Worm (Caenorhabditis elegans): ENCODE measurements around the gene fat-1.

Gene fat-1

ce11 chrIV:13353143-13353773 is 37.8 kb downstream of the fat-1 start, which contains the start of the genes rec-8 and mex-5:
Gene rec-8, minus strand, starts transcription at chrIV:13353193.
Gene mex-5, plus strand, starts transcription at chrIV:13353723.
- TF ChIP-seq nhr-12 (tag; optimal IDR thresholded peaks at IDR 0.05) (no peak), lin-39 (tag; optimal IDR thresholded peaks at IDR 0.05) (no peak), ztf-11 (tag; optimal IDR thresholded peaks at IDR 0.05) (no peak), fos-1 (tag; optimal IDR thresholded peaks at IDR 0.05) (no peak), nhr-23 (tag; optimal IDR thresholded peaks at IDR 0.05) (no peak), snpc-4 (tag; optimal IDR thresholded peaks at IDR 0.05) (no peak), ama-1 (optimal IDR thresholded peaks at IDR 0.05) (no peak), unc-62 (GFP tag; optimal IDR thresholded peaks at IDR 0.05) (no peak)

- TF ChIP-seq nhr-129 (tag; optimal IDR thresholded peaks at IDR 0.05) (no peak), unc-39 (tag; optimal IDR thresholded peaks at IDR 0.05) (no peak), ceh-16 (tag; optimal IDR thresholded peaks at IDR 0.05) (no peak), nhr-10 (tag; optimal IDR thresholded peaks at IDR 0.05) (no peak), fos-1 (tag; optimal IDR thresholded peaks at IDR 0.05) (no peak), elt-1 (tag; optimal IDR thresholded peaks at IDR 0.05) (no peak)
Measured at ce11 chrIV:13354044-13354443, 38.6 kb downstream of the fat-1 start.

ce11 chrIV:13356005-13356404 is 40.6 kb downstream of the fat-1 start:
- TF ChIP-seq mab-5 (tag; optimal IDR thresholded peaks at IDR 0.05) (no peak), nhr-11 (tag; optimal IDR thresholded peaks at IDR 0.05) (no peak), nhr-25 (tag; optimal IDR thresholded peaks at IDR 0.05) (no peak), ztf-11 (tag; optimal IDR thresholded peaks at IDR 0.05) (no peak), sem-4 (tag; optimal IDR thresholded peaks at IDR 0.05) (no peak), nhr-6 (tag; optimal IDR thresholded peaks at IDR 0.05) (no peak), ama-1 (optimal IDR thresholded peaks at IDR 0.05) (no peak), lin-39 (tag; optimal IDR thresholded peaks at IDR 0.05) (no peak), dmd-4 (tag; optimal IDR thresholded peaks at IDR 0.05) (no peak), F13H6.1 (tag; optimal IDR thresholded peaks at IDR 0.05) (no peak), mdl-1 (tag; optimal IDR thresholded peaks at IDR 0.05) (no peak), lin-11 (tag; optimal IDR thresholded peaks at IDR 0.05) (no peak), unc-39 (tag; optimal IDR thresholded peaks at IDR 0.05) (no peak), nhr-12 (tag; optimal IDR thresholded peaks at IDR 0.05) (no peak), zag-1 (tag; optimal IDR thresholded peaks at IDR 0.05) (no peak), elt-3 (tag; optimal IDR thresholded peaks at IDR 0.05) (no peak), sma-3 (GFP tag; optimal IDR thresholded peaks at IDR 0.05) (no peak), unc-62 (GFP tag; optimal IDR thresholded peaks at IDR 0.05) (no peak), lin-13 (GFP tag; optimal IDR thresholded peaks at IDR 0.05) (no peak), skn-1 (tag; optimal IDR thresholded peaks at IDR 0.05) (no peak)

ce11 chrIV:13358488-13358887 is 43.0 kb downstream of the fat-1 start, which contains the start of gene W02A2.8:
Gene W02A2.8, minus strand, starts transcription at chrIV:13358588.
- TF ChIP-seq egl-27 (tag; optimal IDR thresholded peaks at IDR 0.05): no peak
- TF ChIP-seq elt-1 (tag; optimal IDR thresholded peaks at IDR 0.05): no peak
- no peak for TF ChIP-seq ztf-11 (tag; optimal IDR thresholded peaks at IDR 0.05)
- TF ChIP-seq ama-1 (optimal IDR thresholded peaks at IDR 0.05): no peak
- no peak for TF ChIP-seq unc-62 (GFP tag; optimal IDR thresholded peaks at IDR 0.05)
- TF ChIP-seq nhr-11 (tag; optimal IDR thresholded peaks at IDR 0.05): no peak
- no peak for TF ChIP-seq ceh-16 (tag; optimal IDR thresholded peaks at IDR 0.05)
- TF ChIP-seq Y55F3AM.14 (GFP tag; optimal IDR thresholded peaks at IDR 0.05): no peak
- no peak for TF ChIP-seq R02D3.7 (tag; optimal IDR thresholded peaks at IDR 0.05)
- TF ChIP-seq unc-55 (GFP tag; optimal IDR thresholded peaks at IDR 0.05): no peak
- TF ChIP-seq zag-1 (tag; optimal IDR thresholded peaks at IDR 0.05): no peak
- TF ChIP-seq gmeb-1 (tag; optimal IDR thresholded peaks at IDR 0.05): no peak

ce11 chrIV:13360144-13360543 is 44.7 kb downstream of the fat-1 start, which contains the start of gene Y62E10A.3:
Gene Y62E10A.3, minus strand, starts transcription at chrIV:13360244.
- no peak for TF ChIP-seq nhr-21 (tag; optimal IDR thresholded peaks at IDR 0.05)

- no peak for TF ChIP-seq nhr-25 (tag; optimal IDR thresholded peaks at IDR 0.05)
- TF ChIP-seq unc-39 (tag; optimal IDR thresholded peaks at IDR 0.05): no peak
- no peak for TF ChIP-seq Y55F3AM.14 (GFP tag; optimal IDR thresholded peaks at IDR 0.05)
- TF ChIP-seq lin-39 (tag; optimal IDR thresholded peaks at IDR 0.05): no peak
- no peak for TF ChIP-seq nhr-23 (tag; optimal IDR thresholded peaks at IDR 0.05)
- no peak for TF ChIP-seq elt-3 (tag; optimal IDR thresholded peaks at IDR 0.05)
- no peak for TF ChIP-seq nhr-11 (tag; optimal IDR thresholded peaks at IDR 0.05)
- TF ChIP-seq nhr-6 (tag; optimal IDR thresholded peaks at IDR 0.05): no peak
- no peak for TF ChIP-seq mab-5 (tag; optimal IDR thresholded peaks at IDR 0.05)
- no peak for TF ChIP-seq lin-13 (GFP tag; optimal IDR thresholded peaks at IDR 0.05)
- no peak for TF ChIP-seq unc-62 (GFP tag; optimal IDR thresholded peaks at IDR 0.05)
Measured at ce11 chrIV:13364869-13365268, 49.4 kb downstream of the fat-1 start, which contains the start of gene srsx-25. Gene srsx-25, plus strand, starts transcription at chrIV:13365169.

Data from whole organism, L2 larva.